Worm (Caenorhabditis elegans): ENCODE measurements around the gene rcq-5.
A peak's percentile ranks its signal among the peaks of the same experiment; 100 is the strongest.

Gene rcq-5

ce11 chrIII:4060856-4061383, 3.1 kb upstream of the rcq-5 start:
- 0 out of 2 replicates have a peak, but pooled peaks have one; percentile 63 for TF ChIP-seq dmd-8 (GFP tag; IDR thresholded peaks at IDR 0.05)
- TF ChIP-seq egl-43 (GFP tag; IDR thresholded peaks at IDR 0.05): 0 out of 2 replicates have a peak, but pooled peaks have one; percentile 34
- peak; percentile 39 for TF ChIP-seq lin-38 (GFP tag; IDR thresholded peaks at IDR 0.05)
- TF ChIP-seq set-16 (GFP tag; IDR thresholded peaks at IDR 0.05): peak; percentile 52
- TF ChIP-seq Y48G9A.11 (GFP tag; IDR thresholded peaks at IDR 0.05): peak; percentile 40; the same call in 1 of the 2 replicates
- peak; percentile 61; the same call in 1 of the 2 replicates for TF ChIP-seq lim-7 (GFP tag; IDR thresholded peaks at IDR 0.05)

ce11 chrIII:4060019-4060418, 2.2 kb upstream of the rcq-5 start, which contains the start of gene his-70:
his-70 (minus strand) TSS chrIII:4060119.
- TF ChIP-seq lin-39 (tag; optimal IDR thresholded peaks at IDR 0.05): no peak
- TF ChIP-seq duxl-1 (tag; optimal IDR thresholded peaks at IDR 0.05; ENCODE audit: poor library complexity): no peak
- TF ChIP-seq egl-27 (tag; optimal IDR thresholded peaks at IDR 0.05): no peak

- TF ChIP-seq tag-97 (GFP tag; IDR thresholded peaks at IDR 0.05): no peak
- 0 out of 2 replicates have a peak, but pooled peaks have one; percentile 17 for TF ChIP-seq madf-9 (GFP tag; conservative IDR thresholded peaks at IDR 0.05)
These were observed 867 bp upstream of the rcq-5 start, which contains the start of gene his-69 for ce11 chrIII:4058643-4059042. his-69 (minus strand) TSS chrIII:4058743.

ce11 chrIII:4049150-4049549, 8.6 kb downstream of the rcq-5 start:
- TF ChIP-seq T20F7.1 (GFP tag; optimal IDR thresholded peaks at IDR 0.05) (no peak), F44E2.7 (GFP tag; IDR thresholded peaks at IDR 0.05) (no peak), snpc-1.2 (GFP tag; IDR thresholded peaks at IDR 0.05) (no peak), cey-2 (tag; optimal IDR thresholded peaks at IDR 0.05; ENCODE audit: borderline replicate concordance, insufficient read depth) (no peak), zfp-3 (GFP tag; conservative IDR thresholded peaks at IDR 0.05) (no peak), mep-1 (tag; optimal IDR thresholded peaks at IDR 0.05) (no peak), pha-4 (GFP tag; IDR thresholded peaks at IDR 0.05) (no peak), pha-4 (tag; optimal IDR thresholded peaks at IDR 0.05) (no peak), F10B5.3 (tag; optimal IDR thresholded peaks at IDR 0.05) (no peak), mxl-2 (GFP tag; conservative IDR thresholded peaks at IDR 0.05) (no peak), lin-13 (GFP tag; optimal IDR thresholded peaks at IDR 0.05) (no peak)

ce11 chrIII:4039775-4040174, 18.0 kb downstream of the rcq-5 start:
- TF ChIP-seq dve-1 (tag; optimal IDR thresholded peaks at IDR 0.05; ENCODE audit: insufficient read depth) (peak; percentile 69), nhr-77 (tag; optimal IDR thresholded peaks at IDR 0.05) (peak; percentile 27), hlh-11 (tag; optimal IDR thresholded peaks at IDR 0.05) (peak; percentile 53), daf-16 (GFP tag; optimal IDR thresholded peaks at IDR 0.05) (no peak), daf-16 (tag; optimal IDR thresholded peaks at IDR 0.05) (peak; percentile 91), pqm-1 (tag; optimal IDR thresholded peaks at IDR 0.05) (peak; percentile 99), nhr-28 (tag; optimal IDR thresholded peaks at IDR 0.05) (peak; percentile 79), T26A8.4 (GFP tag; IDR thresholded peaks at IDR 0.05) (no peak), dmd-6 (GFP tag; IDR thresholded peaks at IDR 0.05) (peak; percentile 58), ctbp-1 (GFP tag; IDR thresholded peaks at IDR 0.05) (no peak), unc-62 (GFP tag; optimal IDR thresholded peaks at IDR 0.05 in 1 of 2) (peak in 1 of 2 experiments; percentile 35), unc-62 (tag; optimal IDR thresholded peaks at IDR 0.05) (no peak)

All from whole organism, L4 larva.